Worm (Caenorhabditis elegans) whole organism, L2 larva: ENCODE data around the gene fem-3.

Experiments
- C34F6.9 ChIP-seq: fragments of 150-350 bp; optimal IDR thresholded peaks from 2 replicates; lab custom pipeline; 2014; ENCODE audit warnings: missing biosample characterization, missing genetic modification characterization
- F13H6.1 ChIP-seq: sonication (generic microtip); optimal IDR thresholded peaks from 2 replicates; lab custom pipeline; 2016; ENCODE audit warnings: missing genetic modification characterization, missing compliant biosample characterization
- R02D3.7 ChIP-seq: fragments of 150-350 bp; optimal IDR thresholded peaks from 2 replicates; lab custom pipeline; 2014; ENCODE audit warnings: missing biosample characterization, missing genetic modification characterization
- ZK546.5 ChIP-seq: sonication (generic microtip); optimal IDR thresholded peaks from 2 replicates; lab custom pipeline; 2017; ENCODE audit warnings: missing biosample characterization, missing genetic modification characterization
- alr-1 ChIP-seq: fragments of 150-350 bp; optimal IDR thresholded peaks from 2 replicates; lab custom pipeline; 2014; ENCODE audit warnings: missing biosample characterization, missing genetic modification characterization
- aly-2 ChIP-seq: fragments of 150-350 bp; optimal IDR thresholded peaks from 2 replicates; lab custom pipeline; 2014; ENCODE audit warnings: missing biosample characterization, missing genetic modification characterization
- ama-1 ChIP-seq: fragments of 150-350 bp; optimal IDR thresholded peaks from 2 replicates; lab custom pipeline; 2018; ENCODE audit warnings: inconsistent platforms
- blmp-1 ChIP-seq: sonication (generic microtip); optimal IDR thresholded peaks from 2 replicates; lab custom pipeline; 2017; ENCODE audit warnings: missing genetic modification characterization, mild to moderate bottlenecking, missing compliant biosample characterization, antibody characterized with exemption, moderate library complexity; ENCODE audit not compliant: insufficient read depth
- ceh-16 ChIP-seq: fragments of 150-350 bp; optimal IDR thresholded peaks from 2 replicates; lab custom pipeline; 2014; ENCODE audit warnings: missing biosample characterization, missing genetic modification characterization
- ceh-82 ChIP-seq: fragments of 150-350 bp; optimal IDR thresholded peaks from 2 replicates; lab custom pipeline; 2014; ENCODE audit warnings: missing biosample characterization, missing genetic modification characterization
- crh-2 ChIP-seq: sonication (generic microtip); optimal IDR thresholded peaks from 2 replicates; lab custom pipeline; 2017; ENCODE audit warnings: missing biosample characterization, missing genetic modification characterization
- elt-1 ChIP-seq: fragments of 150-350 bp; optimal IDR thresholded peaks from 2 replicates; lab custom pipeline; 2014; ENCODE audit warnings: missing biosample characterization, missing genetic modification characterization
- elt-3 ChIP-seq: sonication (generic microtip); optimal IDR thresholded peaks from 2 replicates; lab custom pipeline; 2017; ENCODE audit warnings: missing biosample characterization, missing genetic modification characterization
- fos-1 ChIP-seq: fragments of 150-350 bp; optimal IDR thresholded peaks from 2 replicates; lab custom pipeline; 2014; ENCODE audit warnings: missing biosample characterization, missing genetic modification characterization
- lin-11 ChIP-seq: fragments of 150-350 bp; sonication (generic microtip); optimal IDR thresholded peaks from 2 replicates; lab custom pipeline; 2014; ENCODE audit warnings: missing biosample characterization, missing genetic modification characterization, inconsistent platforms, mixed read lengths
- lin-13 ChIP-seq: fragments of 150-350 bp; optimal IDR thresholded peaks from 2 replicates; lab custom pipeline; 2014; ENCODE audit warnings: missing biosample characterization, missing genetic modification reagents, missing genetic modification characterization
- lin-39 ChIP-seq: fragments of 150-350 bp; optimal IDR thresholded peaks from 2 replicates; lab custom pipeline; 2014; ENCODE audit warnings: missing biosample characterization, missing genetic modification reagents, missing genetic modification characterization
- lsy-2 ChIP-seq, 2 experiments: fragments of 150-350 bp in 1 of 2; sonication (generic microtip) in 1 of 2; optimal IDR thresholded peaks; 2 replicates each; lab custom pipeline; 2014 to 2017; ENCODE audit warnings: missing biosample characterization in 2 of 2, missing genetic modification characterization in 2 of 2
- mab-5 ChIP-seq: fragments of 150-350 bp; optimal IDR thresholded peaks from 2 replicates; lab custom pipeline; 2014; ENCODE audit warnings: missing biosample characterization, missing genetic modification characterization
- mbf-1 ChIP-seq: sonication (generic microtip); optimal IDR thresholded peaks from 2 replicates; lab custom pipeline; 2017; ENCODE audit warnings: missing biosample characterization, missing genetic modification characterization
- mdl-1 ChIP-seq, 2 experiments: fragments of 150-350 bp in 1 of 2; sonication (generic microtip) in 1 of 2; optimal IDR thresholded peaks; 2 replicates each; lab custom pipeline; 2017; ENCODE audit warnings: missing biosample characterization in 2 of 2, missing genetic modification characterization in 2 of 2
- nhr-12 ChIP-seq: fragments of 150-350 bp; optimal IDR thresholded peaks from 2 replicates; lab custom pipeline; 2014; ENCODE audit warnings: missing biosample characterization, missing genetic modification characterization
- nhr-129 ChIP-seq: fragments of 150-350 bp; optimal IDR thresholded peaks from 2 replicates; lab custom pipeline; 2014; ENCODE audit warnings: missing biosample characterization, missing genetic modification characterization
- nhr-21 ChIP-seq: fragments of 150-350 bp; optimal IDR thresholded peaks from 2 replicates; lab custom pipeline; 2014; ENCODE audit warnings: missing biosample characterization, missing genetic modification characterization
- nhr-237 ChIP-seq: fragments of 150-350 bp; optimal IDR thresholded peaks from 2 replicates; lab custom pipeline; 2014; ENCODE audit warnings: missing biosample characterization, missing genetic modification characterization
- nhr-25 ChIP-seq: fragments of 150-350 bp; sonication (generic microtip); optimal IDR thresholded peaks from 3 replicates; lab custom pipeline; 2014; ENCODE audit warnings: missing biosample characterization, missing genetic modification characterization
- sem-4 ChIP-seq: fragments of 150-350 bp; optimal IDR thresholded peaks from 2 replicates; lab custom pipeline; 2014; ENCODE audit warnings: missing biosample characterization, missing genetic modification reagents, missing genetic modification characterization
- skn-1 ChIP-seq: sonication (generic microtip); optimal IDR thresholded peaks from 2 replicates; lab custom pipeline; 2017; ENCODE audit warnings: missing biosample characterization, missing genetic modification characterization
- sma-3 ChIP-seq: sonication (generic microtip); optimal IDR thresholded peaks from 2 replicates; lab custom pipeline; 2016; ENCODE audit warnings: missing genetic modification reagents, missing genetic modification characterization, missing compliant biosample characterization
- sma-9 ChIP-seq, 2 experiments: fragments of 150-350 bp in 1 of 2; sonication (generic microtip) in 1 of 2; optimal IDR thresholded peaks; 2 replicates each; lab custom pipeline; 2014 to 2016; ENCODE audit warnings: missing genetic modification characterization in 2 of 2, mild to moderate bottlenecking in 1 of 2, missing biosample characterization in 1 of 2, missing compliant biosample characterization in 1 of 2, missing genetic modification reagents in 1 of 2, moderate library complexity in 1 of 2
- zag-1 ChIP-seq: fragments of 150-350 bp; optimal IDR thresholded peaks from 2 replicates; lab custom pipeline; 2014; ENCODE audit warnings: missing biosample characterization, missing genetic modification characterization
- ztf-1 ChIP-seq: fragments of 200-800 bp; sonication (Bioruptor generic); conservative IDR thresholded peaks from 2 replicates; pipeline ENCODE4 v1.3.6; 2022; ENCODE audit warnings: missing genetic modification characterization, missing compliant biosample characterization
- ztf-11 ChIP-seq: sonication (generic microtip); optimal IDR thresholded peaks from 2 replicates; lab custom pipeline; 2017; ENCODE audit warnings: missing biosample characterization, missing genetic modification characterization
- ztf-4 ChIP-seq: fragments of 150-350 bp; optimal IDR thresholded peaks from 2 replicates; lab custom pipeline; 2014; ENCODE audit warnings: missing biosample characterization, missing genetic modification characterization

The fem-3 gene

DNA sequence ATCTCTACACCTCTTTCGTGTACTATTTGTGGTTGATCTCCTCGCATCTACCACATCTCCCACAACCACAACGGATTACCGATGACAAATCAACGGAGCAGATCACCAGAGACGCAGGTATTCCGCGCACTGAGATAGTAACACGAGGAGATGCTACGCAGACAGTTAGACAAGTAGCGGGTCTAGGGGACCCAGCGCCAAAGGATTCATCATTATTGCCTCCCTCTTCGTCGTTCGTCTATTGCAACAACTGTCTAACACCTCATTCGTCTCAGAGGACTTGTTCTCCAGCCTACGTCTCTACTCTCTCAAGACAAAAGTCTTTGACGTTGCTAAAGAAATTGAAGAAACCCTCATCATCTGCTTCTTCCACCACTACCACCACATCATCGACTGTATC lies 16.8 kb downstream of the fem-3 start:
- TF ChIP-seq C34F6.9 (tag; lab: Kevin White, UChicago) (peak; percentile 64), lsy-2 (tag; optimal IDR thresholded peaks at IDR 0.05; lab: Kevin White, UChicago) (peak in 1 of 2 experiments; percentile 50), blmp-1 (peak; percentile 48), nhr-129 (tag; lab: Kevin White, UChicago) (peak; percentile 77), mdl-1 (tag; optimal IDR thresholded peaks at IDR 0.05; lab: Kevin White, UChicago) (peak; percentile 66 to 79), sem-4 (tag; lab: Kevin White, UChicago) (no peak), fos-1 (tag; lab: Kevin White, UChicago) (peak; percentile 69), nhr-21 (tag; lab: Kevin White, UChicago) (peak; percentile 67), nhr-25 (tag; lab: Kevin White, UChicago) (peak; percentile 49), aly-2 (tag; lab: Kevin White, UChicago) (no peak), sma-3 (peak; percentile 71), ama-1 (lab: Kevin White, UChicago) (no peak), sma-9 (GFP tag; optimal IDR thresholded peaks at IDR 0.05; lab: Kevin White, UChicago) (peak; percentile 56), sma-9 (tag; optimal IDR thresholded peaks at IDR 0.05; lab: Kevin White, UChicago) (no peak), F13H6.1 (tag; lab: Kevin White, UChicago) (peak; percentile 58)

DNA sequence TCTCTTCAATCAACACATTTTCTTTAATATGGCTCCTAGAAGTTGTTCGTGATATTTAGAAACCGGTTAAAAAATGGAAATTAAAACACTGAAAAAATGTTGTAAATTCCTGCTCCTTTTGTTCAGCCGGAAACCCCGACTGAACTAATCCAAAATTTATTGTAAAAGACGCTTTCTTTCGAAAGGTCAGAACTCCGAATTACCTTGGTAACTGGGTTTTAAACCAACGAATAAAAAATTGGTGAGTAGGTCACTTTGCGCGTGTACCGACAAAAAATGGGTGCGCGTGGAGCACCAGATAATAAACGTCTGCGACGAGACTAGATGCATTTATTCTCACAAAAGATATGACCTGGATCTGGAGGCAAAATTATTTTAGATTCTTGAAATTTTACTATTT lies 25.8 kb downstream of the fem-3 start:
- TF ChIP-seq elt-1 (tag; lab: Kevin White, UChicago) (no peak), elt-3 (tag; lab: Kevin White, UChicago) (no peak), sma-3 (no peak), ztf-4 (no peak), ZK546.5 (no peak), lin-11 (tag; lab: Kevin White, UChicago) (no peak), aly-2 (tag; lab: Kevin White, UChicago) (no peak), lin-39 (tag; lab: Kevin White, UChicago) (no peak), mbf-1 (tag; lab: Kevin White, UChicago) (no peak), mab-5 (tag; lab: Kevin White, UChicago) (no peak), lin-13 (no peak)
- TF ChIP-seq, all 48 proteins: peak for 0

DNA sequence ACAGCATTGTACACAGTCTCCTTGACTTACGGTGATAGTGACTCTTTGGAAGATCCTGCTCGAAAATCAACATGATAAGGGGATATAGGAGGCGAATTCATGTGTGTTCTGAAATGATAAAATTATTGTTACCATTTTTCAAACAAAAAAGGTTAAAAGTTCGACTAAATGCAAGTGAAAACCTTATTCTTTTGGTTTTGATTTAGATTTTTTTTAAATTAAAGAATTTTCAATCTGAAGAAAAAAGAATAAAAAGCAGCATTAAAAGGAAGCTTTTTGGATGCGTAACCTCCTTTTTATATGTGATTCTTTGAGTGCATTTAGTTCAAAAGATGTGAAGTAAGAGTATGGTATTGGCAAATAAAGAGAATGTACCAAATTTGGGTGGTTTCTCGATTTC lies 30.6 kb downstream of the fem-3 start, which contains the start of gene delm-1:
Gene delm-1 (minus strand): TSS at position 101 of the 400 bp plus-strand sequence.
- TF ChIP-seq nhr-21 (tag; lab: Kevin White, UChicago) = no peak
- no peak for TF ChIP-seq ztf-1
- TF ChIP-seq ztf-11 = no peak
- TF ChIP-seq lin-11 (tag; lab: Kevin White, UChicago) = no peak
- TF ChIP-seq sem-4 (tag; lab: Kevin White, UChicago) = no peak
- no peak for TF ChIP-seq ceh-16 (tag; lab: Kevin White, UChicago)
- no peak for TF ChIP-seq skn-1 (tag; lab: Kevin White, UChicago)
- no peak for TF ChIP-seq lsy-2 (tag; optimal IDR thresholded peaks at IDR 0.05; lab: Kevin White, UChicago)
- no peak for TF ChIP-seq ztf-4
- no peak for TF ChIP-seq elt-3 (tag; lab: Kevin White, UChicago)
- TF ChIP-seq nhr-12 (tag; lab: Kevin White, UChicago) = no peak
- TF ChIP-seq mbf-1 (tag; lab: Kevin White, UChicago) = no peak
- no peak for TF ChIP-seq ama-1 (lab: Kevin White, UChicago)
- TF ChIP-seq aly-2 (tag; lab: Kevin White, UChicago) = no peak
- no peak for TF ChIP-seq R02D3.7
- TF ChIP-seq blmp-1 = no peak

DNA sequence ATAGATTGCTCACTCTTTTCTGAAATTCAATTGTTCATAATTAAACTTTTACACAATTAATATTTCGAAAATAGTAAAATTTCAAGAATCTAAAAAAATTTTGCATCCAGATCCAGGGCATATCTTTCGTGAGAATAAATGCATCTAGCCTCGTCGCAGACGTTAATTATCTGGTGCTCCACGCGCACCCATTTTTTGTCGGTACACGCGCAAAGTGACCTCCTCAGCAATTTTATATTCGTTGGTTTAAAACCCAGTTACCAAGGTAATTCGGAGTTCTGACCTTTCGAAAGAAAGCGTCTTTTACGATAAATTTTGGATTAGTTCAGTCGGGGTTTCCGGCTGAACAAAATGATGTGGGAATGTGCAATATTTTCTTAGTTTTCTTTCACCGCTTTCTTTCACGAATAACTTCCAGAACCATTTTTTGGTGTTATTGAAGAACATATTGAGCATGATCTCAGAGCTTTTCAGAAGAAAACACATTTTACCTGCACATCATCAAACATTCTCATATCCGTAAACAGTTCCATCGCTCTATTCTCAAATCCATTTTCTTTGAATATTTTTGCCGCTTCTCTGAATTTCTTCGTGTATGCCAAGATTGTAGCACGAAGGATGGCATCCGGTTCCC lies 35.5 kb downstream of the fem-3 start:
- TF ChIP-seq nhr-129 (tag; lab: Kevin White, UChicago) = no peak
- no peak for TF ChIP-seq alr-1 (tag; lab: Kevin White, UChicago)
- TF ChIP-seq crh-2 = no peak
- no peak for TF ChIP-seq ceh-82 (tag; lab: Kevin White, UChicago)
- no peak for TF ChIP-seq zag-1 (tag; lab: Kevin White, UChicago)
- TF ChIP-seq R02D3.7 = no peak
- TF ChIP-seq nhr-237 (tag; lab: Kevin White, UChicago) = no peak
- TF ChIP-seq lin-11 (tag; lab: Kevin White, UChicago) = no peak
- no peak for TF ChIP-seq elt-1 (tag; lab: Kevin White, UChicago)
- TF ChIP-seq ZK546.5 = no peak
